Fruit fly (Drosophila melanogaster) whole organism, embryonic: Measurements from ENCODE around the gene CG3008.

Source experiments
- Antp ChIP-seq: fragments of 200-800 bp; sonication (Bioruptor generic); optimal IDR thresholded peaks from 3 replicates; lab custom pipeline; 2016; ENCODE audit warnings: missing biosample characterization, missing genetic modification characterization
- Atf6 ChIP-seq: fragments of 200-800 bp; sonication (Bioruptor generic); IDR thresholded peaks from 2 replicates; pipeline ENCODE4 v1.3.6; 2022; ENCODE audit warnings: missing biosample characterization, missing genetic modification characterization
- Bgb ChIP-seq: fragments of 200-800 bp; sonication (Bioruptor generic); IDR thresholded peaks from 2 replicates; pipeline ENCODE4 v1.3.6; 2022; ENCODE audit warnings: missing biosample characterization, missing genetic modification characterization; ENCODE audit not compliant: partially characterized antibody
- Blimp-1 ChIP-seq: fragments of 200-800 bp; sonication (Bioruptor generic); optimal IDR thresholded peaks from 3 replicates; lab custom pipeline; 2018; ENCODE audit warnings: missing biosample characterization, missing genetic modification characterization, mild to moderate bottlenecking, moderate library complexity, missing genetic modification reagents
- CG10209 ChIP-seq: fragments of 200-800 bp; sonication (Bioruptor generic); optimal IDR thresholded peaks from 3 replicates; lab custom pipeline; 2017; ENCODE audit warnings: missing biosample characterization, mild to moderate bottlenecking, missing genetic modification characterization, missing genetic modification reagents
- CG11085 ChIP-seq: fragments of 200-800 bp; sonication (Bioruptor generic); IDR thresholded peaks from 2 replicates; pipeline ENCODE4 v1.3.6; 2022; ENCODE audit warnings: missing biosample characterization, missing genetic modification characterization
- CG11247 ChIP-seq: fragments of 200-800 bp; sonication (Bioruptor generic); IDR thresholded peaks from 2 replicates; pipeline ENCODE4 v1.3.6; 2022; ENCODE audit warnings: missing biosample characterization, missing genetic modification characterization
- CG12769 ChIP-seq: fragments of 200-800 bp; sonication (Bioruptor generic); optimal IDR thresholded peaks from 2 replicates; lab custom pipeline; 2019; ENCODE audit warnings: missing biosample characterization, mild to moderate bottlenecking, missing genetic modification characterization, moderate library complexity
- CG13894 ChIP-seq: fragments of 200-800 bp; sonication (Bioruptor generic); optimal IDR thresholded peaks from 3 replicates; lab custom pipeline; 2018; ENCODE audit warnings: missing biosample characterization, mild to moderate bottlenecking, missing genetic modification characterization, moderate library complexity
- CG14441 ChIP-seq: fragments of 200-800 bp; sonication (Bioruptor generic); IDR thresholded peaks from 2 replicates; pipeline ENCODE4 v1.3.6; 2022; ENCODE audit warnings: missing biosample characterization, missing genetic modification characterization
- CG14710 ChIP-seq: fragments of 200-800 bp; sonication (Bioruptor generic); optimal IDR thresholded peaks from 3 replicates; lab custom pipeline; 2019; ENCODE audit warnings: missing biosample characterization, mild to moderate bottlenecking, missing genetic modification characterization, moderate library complexity
- CG16813 ChIP-seq: fragments of 200-800 bp; sonication (Bioruptor generic); IDR thresholded peaks from 3 replicates; pipeline ENCODE4 v1.3.6; 2022; ENCODE audit warnings: missing biosample characterization, missing genetic modification characterization; ENCODE audit not compliant: partially characterized antibody
- CG17802 ChIP-seq: fragments of 200-800 bp; sonication (Bioruptor generic); optimal IDR thresholded peaks from 2 replicates; lab custom pipeline; 2018; ENCODE audit warnings: missing biosample characterization, mild to moderate bottlenecking, missing genetic modification characterization, moderate library complexity
- CG42726 ChIP-seq: fragments of 200-800 bp; sonication (Bioruptor generic); IDR thresholded peaks from 2 replicates; pipeline ENCODE4 v1.3.6; 2022; ENCODE audit warnings: missing biosample characterization, missing genetic modification characterization; ENCODE audit not compliant: partially characterized antibody
- CG4424 ChIP-seq: fragments of 200-800 bp; sonication (Bioruptor generic); optimal IDR thresholded peaks from 3 replicates; lab custom pipeline; 2016; ENCODE audit warnings: missing biosample characterization, missing genetic modification characterization
- CG6175 ChIP-seq: fragments of 200-800 bp; sonication (Bioruptor generic); IDR thresholded peaks from 3 replicates; pipeline ENCODE4 v1.3.6; 2022; ENCODE audit warnings: missing biosample characterization, missing genetic modification characterization
- CTCF ChIP-seq: fragments of 200-800 bp; sonication (Bioruptor generic); optimal IDR thresholded peaks from 2 replicates; lab custom pipeline; 2017; ENCODE audit warnings: missing biosample characterization, mild to moderate bottlenecking, missing genetic modification characterization, moderate library complexity
- H15 ChIP-seq: fragments of 200-800 bp; sonication (Bioruptor generic); IDR thresholded peaks from 3 replicates; pipeline ENCODE4 v1.3.6; 2022; ENCODE audit warnings: missing biosample characterization, missing genetic modification characterization
- Hr51 ChIP-seq, 2 experiments: fragments of 200-800 bp; sonication (Bioruptor generic); optimal IDR thresholded peaks; 2 replicates in 1 of 2; 3 replicates in 1 of 2; lab custom pipeline; 2016 to 2018; ENCODE audit warnings: missing biosample characterization in 2 of 2, missing genetic modification characterization in 2 of 2, mild to moderate bottlenecking in 1 of 2, moderate library complexity in 1 of 2
- Hsf ChIP-seq: fragments of 200-800 bp; sonication (Bioruptor generic); optimal IDR thresholded peaks from 3 replicates; lab custom pipeline; 2016; ENCODE audit warnings: missing biosample characterization, missing genetic modification characterization
- Med ChIP-seq: fragments of 200-800 bp; sonication (Bioruptor generic); peaks from one replicate; lab custom pipeline; 2016; ENCODE audit warnings: missing biosample characterization, missing genetic modification characterization, mild to moderate bottlenecking, inconsistent platforms, moderate library complexity
- Optix ChIP-seq: fragments of 200-800 bp; sonication (Bioruptor generic); IDR thresholded peaks from 3 replicates; pipeline ENCODE4 v1.3.6; 2022; ENCODE audit warnings: missing biosample characterization, missing genetic modification characterization
- Ssrp ChIP-seq: fragments of 200-800 bp; sonication (Bioruptor generic); optimal IDR thresholded peaks from 2 replicates; lab custom pipeline; 2018; ENCODE audit warnings: missing biosample characterization, mild to moderate bottlenecking, missing genetic modification characterization, moderate library complexity
- ab ChIP-seq: fragments of 200-800 bp; sonication (Bioruptor generic); optimal IDR thresholded peaks from 2 replicates; lab custom pipeline; 2016; ENCODE audit warnings: missing biosample characterization, missing genetic modification characterization
- amos ChIP-seq: fragments of 200-800 bp; sonication (Bioruptor generic); IDR thresholded peaks from 2 replicates; pipeline ENCODE4 v1.3.6; 2022; ENCODE audit warnings: missing biosample characterization, missing genetic modification characterization; ENCODE audit not compliant: partially characterized antibody
- chinmo ChIP-seq: fragments of 200-800 bp; sonication (Bioruptor generic); IDR thresholded peaks from 4 replicates; pipeline ENCODE4 v1.3.6; 2022; ENCODE audit warnings: missing biosample characterization, missing genetic modification characterization; ENCODE audit not compliant: partially characterized antibody
- croc ChIP-seq: fragments of 200-800 bp; sonication (Bioruptor generic); conservative IDR thresholded peaks from 3 replicates; pipeline ENCODE4 v1.3.6; 2022; ENCODE audit warnings: missing biosample characterization, missing genetic modification characterization
- dmrt99B ChIP-seq: fragments of 200-800 bp; sonication (Bioruptor generic); optimal IDR thresholded peaks from 2 replicates; lab custom pipeline; 2018; ENCODE audit warnings: missing biosample characterization, mild to moderate bottlenecking, missing genetic modification characterization, moderate library complexity
- ems ChIP-seq: fragments of 200-800 bp; sonication (Bioruptor generic); optimal IDR thresholded peaks from 3 replicates; lab custom pipeline; 2016; ENCODE audit warnings: missing biosample characterization, missing genetic modification characterization
- exex ChIP-seq: fragments of 200-800 bp; sonication (Bioruptor generic); optimal IDR thresholded peaks from 4 replicates; lab custom pipeline; 2018; ENCODE audit warnings: missing biosample characterization, mild to moderate bottlenecking, missing genetic modification characterization, moderate library complexity
- fd64A ChIP-seq: fragments of 200-800 bp; sonication (Bioruptor generic); optimal IDR thresholded peaks from 3 replicates; lab custom pipeline; 2018; ENCODE audit warnings: missing biosample characterization, mild to moderate bottlenecking, missing genetic modification characterization
- grau ChIP-seq: fragments of 200-800 bp; optimal IDR thresholded peaks from 3 replicates; lab custom pipeline; 2019; ENCODE audit warnings: missing biosample characterization, mild to moderate bottlenecking, missing genetic modification characterization, moderate library complexity
- nerfin-2 ChIP-seq: fragments of 200-800 bp; sonication (Bioruptor generic); IDR thresholded peaks from 2 replicates; pipeline ENCODE4 v1.3.6; 2022; ENCODE audit warnings: missing biosample characterization, missing genetic modification characterization; ENCODE audit not compliant: partially characterized antibody
- ranshi ChIP-seq: fragments of 200-800 bp; sonication (Bioruptor generic); IDR thresholded peaks from 2 replicates; pipeline ENCODE4 v1.3.6; 2022; ENCODE audit warnings: missing biosample characterization, missing genetic modification characterization
- rib ChIP-seq: fragments of 200-800 bp; sonication (Bioruptor generic); IDR thresholded peaks from 2 replicates; pipeline ENCODE4 v1.3.6; 2022; ENCODE audit warnings: missing biosample characterization, missing genetic modification characterization
- sd ChIP-seq: fragments of 200-800 bp; sonication (Bioruptor generic); optimal IDR thresholded peaks from 3 replicates; lab custom pipeline; 2018; ENCODE audit warnings: missing biosample characterization, mild to moderate bottlenecking, missing genetic modification characterization, moderate library complexity
- sob ChIP-seq: fragments of 200-800 bp; sonication (Bioruptor generic); IDR thresholded peaks from 2 replicates; pipeline ENCODE4 v1.3.6; 2022; ENCODE audit warnings: missing biosample characterization, missing genetic modification characterization
- sqz ChIP-seq: fragments of 200-800 bp; sonication (Bioruptor generic); optimal IDR thresholded peaks from 3 replicates; lab custom pipeline; 2018; ENCODE audit warnings: missing biosample characterization, mild to moderate bottlenecking, missing genetic modification characterization
- sr ChIP-seq: fragments of 200-800 bp; sonication (Bioruptor generic); IDR thresholded peaks from 3 replicates; pipeline ENCODE4 v1.3.6; 2022; ENCODE audit warnings: missing biosample characterization, missing genetic modification characterization
- tgo ChIP-seq: fragments of 200-800 bp; sonication (Bioruptor generic); IDR thresholded peaks from 3 replicates; pipeline ENCODE4 v1.3.6; 2022; ENCODE audit warnings: missing biosample characterization, missing genetic modification characterization
- vvl ChIP-seq: fragments of 200-800 bp; sonication (Bioruptor generic); IDR thresholded peaks from 2 replicates; pipeline ENCODE4 v1.3.6; 2022; ENCODE audit warnings: missing biosample characterization, missing genetic modification characterization
- wdn ChIP-seq: fragments of 200-800 bp; sonication (Bioruptor generic); IDR thresholded peaks from 2 replicates; pipeline ENCODE4 v1.3.6; 2022; ENCODE audit warnings: missing biosample characterization, missing genetic modification characterization

The CG3008 gene

DNA sequence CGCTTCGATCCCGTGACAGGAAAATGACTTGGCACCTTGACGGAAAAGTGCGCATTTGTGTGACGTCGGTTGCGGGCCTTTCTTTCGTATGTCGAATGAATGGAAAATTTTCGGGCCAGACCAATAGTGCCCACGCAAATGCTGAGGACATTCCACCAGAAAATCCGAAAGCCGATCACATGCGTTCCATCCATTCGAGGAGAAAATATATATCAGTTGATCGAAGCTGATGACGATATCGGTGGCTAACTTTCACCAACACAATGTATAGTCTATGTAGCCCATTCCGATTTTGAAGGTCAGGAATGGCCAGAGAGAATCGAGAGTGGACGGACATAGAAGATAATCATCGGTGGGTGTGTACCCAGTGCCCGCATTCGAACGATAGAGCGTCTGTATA lies 15.1 kb downstream of the CG3008 start (continued):
- TF ChIP-seq sr: peak; percentile 82

DNA sequence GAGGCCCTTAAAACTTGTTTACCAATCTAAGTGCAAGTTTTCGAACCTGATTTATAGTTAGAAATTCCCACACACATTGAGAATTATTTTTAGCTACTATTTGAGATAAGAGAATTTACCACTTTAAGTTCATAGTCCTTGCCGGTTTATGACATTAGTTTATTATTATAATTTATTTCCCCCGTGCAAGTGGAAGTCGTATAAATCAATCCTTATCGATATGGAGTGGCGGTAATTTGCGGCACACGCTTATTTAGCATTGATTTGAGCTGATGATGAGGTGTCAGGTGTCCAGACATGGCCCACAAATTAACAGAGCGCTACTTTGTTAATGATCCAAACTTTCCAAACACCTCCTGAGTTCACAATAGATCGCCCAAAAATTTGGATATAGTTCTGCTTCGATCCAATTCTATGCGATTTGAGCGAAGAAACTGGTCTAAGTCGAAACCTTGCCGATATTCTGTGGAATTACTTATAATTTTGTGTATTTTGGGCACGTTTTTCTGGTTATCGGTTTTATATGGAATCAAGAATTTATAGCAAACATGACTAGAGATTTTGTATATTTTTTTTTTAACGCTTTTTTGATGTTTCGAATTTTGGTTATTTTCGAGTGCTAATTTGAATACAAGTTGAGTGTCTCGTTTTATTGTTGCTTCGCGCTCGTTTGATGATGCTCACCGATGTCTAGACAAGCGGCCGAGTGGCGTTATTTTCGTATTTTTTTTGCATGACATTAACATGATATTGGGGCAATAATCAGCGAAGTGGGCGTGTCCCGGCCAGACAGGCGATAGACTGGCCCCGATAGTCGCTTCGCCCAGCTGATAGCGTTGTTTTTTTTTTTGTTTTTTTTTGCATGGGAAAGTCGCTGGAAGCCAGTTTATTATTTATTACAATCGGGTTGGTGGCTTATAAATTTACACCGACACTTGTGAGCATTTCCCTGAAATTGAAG lies 16.8 kb downstream of the CG3008 start:
- TF ChIP-seq CG17802 (no peak), dmrt99B (tag; lab: Kevin White, UChicago) (no peak), nerfin-2 (GFP tag; lab: Robert Waterston, UW) (no peak), grau (tag; lab: Kevin White, UChicago) (no peak), CG11247 (GFP tag; lab: Robert Waterston, UW) (no peak), sob (GFP tag; lab: Robert Waterston, UW) (no peak), Hsf (GFP tag; lab: Kevin White, UChicago) (no peak), CG13894 (tag; lab: Kevin White, UChicago) (peak; percentile 99), exex (tag; lab: Kevin White, UChicago) (peak; percentile 66), ems (no peak), CG14710 (no peak), rib (peak; percentile 15; the same call in 1 of the 2 replicates), Hr51 (GFP tag; optimal IDR thresholded peaks at IDR 0.05; lab: Kevin White, UChicago) (no peak), Ssrp (no peak), Med (GFP tag; lab: Kevin White, UChicago) (peak; percentile 86), Antp (GFP tag; lab: Kevin White, UChicago) (no peak), sd (tag; lab: Kevin White, UChicago) (peak; percentile 50), Optix (GFP tag; lab: Robert Waterston, UW) (no peak), vvl (GFP tag; lab: Robert Waterston, UW) (peak; percentile 87), chinmo (GFP tag; lab: Robert Waterston, UW) (peak; percentile 52; the same call in 1 of the 4 replicates), tgo (GFP tag; lab: Robert Waterston, UW) (no peak)

- no peak for TF ChIP-seq fd64A (GFP tag; lab: Kevin White, UChicago)
- peak; percentile 52; the same call in 1 of the 3 replicates for TF ChIP-seq CG16813 (GFP tag; lab: Robert Waterston, UW)
- peak; percentile 64 for TF ChIP-seq Bgb (GFP tag; lab: Robert Waterston, UW)
- peak; percentile 68 for TF ChIP-seq amos (GFP tag; lab: Robert Waterston, UW)
- no peak for TF ChIP-seq CG11085 (GFP tag; lab: Robert Waterston, UW)
- peak; percentile 27 for TF ChIP-seq CTCF (GFP tag; lab: Kevin White, UChicago)
These were observed 20.7 kb downstream of the CG3008 start for dm6 chr2L:4903838-4904237.

DNA sequence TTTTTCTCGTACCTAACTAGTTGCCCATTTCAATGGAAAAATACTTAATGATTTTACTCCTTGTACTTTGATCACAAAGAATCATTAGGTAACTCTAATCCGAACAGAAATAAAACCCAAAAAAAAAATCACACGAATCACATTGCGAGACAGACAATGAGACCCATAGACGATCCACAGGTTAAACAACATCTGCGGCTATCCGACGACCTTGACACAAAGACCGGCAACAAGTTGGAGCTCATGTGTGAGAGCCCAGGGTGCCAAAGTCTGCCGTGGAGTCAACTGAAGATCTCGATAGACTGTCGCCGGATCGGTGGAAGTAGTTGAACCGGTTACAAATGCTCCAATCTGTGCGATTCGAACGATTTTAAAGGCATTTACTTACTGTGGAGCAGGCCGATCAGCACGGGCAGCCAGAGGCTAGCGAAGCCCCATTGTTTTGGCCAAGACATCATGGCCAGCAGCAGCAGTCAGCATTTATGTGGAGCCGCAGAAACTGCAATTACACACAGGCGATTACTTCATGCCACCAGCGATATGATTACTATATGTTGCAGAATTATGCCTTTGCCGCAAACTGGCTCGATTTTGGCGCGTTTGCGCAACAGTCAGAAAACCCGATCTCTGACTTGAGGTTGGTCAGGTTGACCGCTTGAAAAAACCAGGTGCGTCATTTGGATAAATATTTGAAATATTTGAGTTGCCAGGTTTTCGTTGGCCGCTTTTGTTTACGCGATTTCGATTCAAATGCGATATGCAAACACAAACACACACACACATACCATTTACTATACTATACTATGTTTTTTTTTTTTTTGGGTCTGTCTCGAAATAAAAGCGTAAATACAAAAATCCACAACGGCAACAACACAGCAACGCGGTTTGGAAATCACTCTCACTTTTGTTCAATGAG lies 22.5 kb downstream of the CG3008 start:
- 0 out of 3 replicates have a peak, but pooled peaks have one; percentile 24 for TF ChIP-seq CG6175 (GFP tag; lab: Robert Waterston, UW)
- TF ChIP-seq chinmo (GFP tag; lab: Robert Waterston, UW): peak; percentile 72; the same call in 2 of the 4 replicates
- TF ChIP-seq CG10209: no peak
- TF ChIP-seq croc (GFP tag; lab: Robert Waterston, UW): no peak
- no peak for TF ChIP-seq CG4424 (GFP tag; lab: Kevin White, UChicago)
- no peak for TF ChIP-seq H15 (GFP tag; lab: Robert Waterston, UW)
- TF ChIP-seq Atf6 (GFP tag; lab: Robert Waterston, UW): peak; percentile 41; the same call in 1 of the 2 replicates
- no peak for TF ChIP-seq ranshi (GFP tag; lab: Robert Waterston, UW)
- no peak for TF ChIP-seq wdn (GFP tag; lab: Robert Waterston, UW)
- TF ChIP-seq ab (GFP tag; lab: Kevin White, UChicago): no peak
- peak; percentile 34 for TF ChIP-seq Blimp-1
- TF ChIP-seq CG12769 (tag; lab: Kevin White, UChicago): peak; percentile 6
- TF ChIP-seq CG14441: peak; percentile 7; the same call in 1 of the 2 replicates
- peak; percentile 80 for TF ChIP-seq sqz (GFP tag; lab: Kevin White, UChicago)
- 0 out of 2 replicates have a peak, but pooled peaks have one; percentile 42 for TF ChIP-seq CG42726 (GFP tag; lab: Robert Waterston, UW)
